Worm (Caenorhabditis elegans): Measurements from ENCODE around the gene fask-1.

- TF ChIP-seq him-1 (tag; optimal IDR thresholded peaks at IDR 0.05) (no peak), dao-5 (tag; optimal IDR thresholded peaks at IDR 0.05) (no peak)
Measured at ce11 chrIV:13070142-13070541, 30.4 kb upstream of the fask-1 start, which contains the start of gene scl-7.

Measured in whole organism, L4/young adult.